Worm (Caenorhabditis elegans): ENCODE data around the gene Y34B4A.4.

ce11 chrX:5255320-5255719, 8.8 kb upstream of the Y34B4A.4 start:
- TF ChIP-seq rpc-1 (optimal IDR thresholded peaks at IDR 0.05): no peak
- TF ChIP-seq rpc-1 (tag; optimal IDR thresholded peaks at IDR 0.05): no peak
- no peak for TF ChIP-seq unc-62 (GFP tag; optimal IDR thresholded peaks at IDR 0.05)
- no peak for TF ChIP-seq ama-1 (optimal IDR thresholded peaks at IDR 0.05)
- TF ChIP-seq ama-1 (GFP tag; optimal IDR thresholded peaks at IDR 0.05): no peak
- no peak for TF ChIP-seq lsy-27 (tag; optimal IDR thresholded peaks at IDR 0.05; ENCODE audit: borderline replicate concordance, insufficient read depth)
- no peak for TF ChIP-seq ztf-3 (GFP tag; optimal IDR thresholded peaks at IDR 0.05)
